Worm (Caenorhabditis elegans): ENCODE measurements around the gene arrd-28.
A peak's percentile ranks its signal among the peaks of the same experiment; 100 is the strongest.

arrd-28 gene

ce11 chrX:10150918-10151317 is 32.9 kb upstream of the arrd-28 start:
- no peak for TF ChIP-seq ceh-40 (GFP tag; IDR thresholded peaks at IDR 0.05)
- no peak for TF ChIP-seq rpc-1 (optimal IDR thresholded peaks at IDR 0.05)
- no peak for TF ChIP-seq rpc-1 (tag; optimal IDR thresholded peaks at IDR 0.05)
- no peak for TF ChIP-seq him-1 (tag; optimal IDR thresholded peaks at IDR 0.05)
- TF ChIP-seq lsy-27 (tag; optimal IDR thresholded peaks at IDR 0.05; ENCODE audit: borderline replicate concordance, insufficient read depth) = no peak
- TF ChIP-seq ztf-18 (tag; optimal IDR thresholded peaks at IDR 0.05) = no peak
- TF ChIP-seq zfh-2 (GFP tag; conservative IDR thresholded peaks at IDR 0.05) = 0 out of 2 replicates have a peak, but pooled peaks have one; percentile 11
- no peak for TF ChIP-seq atf-7 (tag; optimal IDR thresholded peaks at IDR 0.05)
- TF ChIP-seq fkh-3 (tag; optimal IDR thresholded peaks at IDR 0.05) = no peak

ce11 chrX:10154317-10154942 is 29.4 kb upstream of the arrd-28 start, which contains the start of gene F09B9.5:
Gene F09B9.5 (plus strand): TSS chrX:10154817.
- TF ChIP-seq hrde-1 (tag; optimal IDR thresholded peaks at IDR 0.05; ENCODE audit: borderline replicate concordance) (no peak), C17E4.6 (GFP tag; IDR thresholded peaks at IDR 0.05) (no peak), madf-8 (GFP tag; conservative IDR thresholded peaks at IDR 0.05) (no peak), egrh-3 (GFP tag; IDR thresholded peaks at IDR 0.05) (no peak), nhr-120 (GFP tag; IDR thresholded peaks at IDR 0.05) (no peak), Y95B8A.8 (GFP tag; IDR thresholded peaks at IDR 0.05) (no peak), ccch-3 (GFP tag; optimal IDR thresholded peaks at IDR 0.05) (no peak), bed-2 (GFP tag; IDR thresholded peaks at IDR 0.05) (no peak)

ce11 chrX:10155127-10155526 is 28.7 kb upstream of the arrd-28 start:
- no peak for TF ChIP-seq ztf-28 (GFP tag; IDR thresholded peaks at IDR 0.05)
- no peak for TF ChIP-seq lag-1 (GFP tag; IDR thresholded peaks at IDR 0.05)
- TF ChIP-seq hsf-1 (GFP tag; IDR thresholded peaks at IDR 0.05) = no peak
- no peak for TF ChIP-seq ztf-22 (GFP tag; optimal IDR thresholded peaks at IDR 0.05)
- no peak for TF ChIP-seq ekl-4 (GFP tag; IDR thresholded peaks at IDR 0.05)
- no peak for TF ChIP-seq ceh-91 (GFP tag; IDR thresholded peaks at IDR 0.05)
- no peak for TF ChIP-seq egrh-3 (GFP tag; IDR thresholded peaks at IDR 0.05)
- no peak for TF ChIP-seq dox-1 (GFP tag; IDR thresholded peaks at IDR 0.05)
- TF ChIP-seq nhr-90 (tag; optimal IDR thresholded peaks at IDR 0.05) = no peak
- TF ChIP-seq B0261.1 (tag; optimal IDR thresholded peaks at IDR 0.05) = no peak
- no peak for TF ChIP-seq F37B4.10 (GFP tag; IDR thresholded peaks at IDR 0.05)

- TF ChIP-seq K12H6.12 (tag; optimal IDR thresholded peaks at IDR 0.05) (peak; percentile 28), ceh-58 (GFP tag; IDR thresholded peaks at IDR 0.05) (no peak), hmg-1.2 (GFP tag; IDR thresholded peaks at IDR 0.05) (peak; percentile 81), F39B2.1 (GFP tag; IDR thresholded peaks at IDR 0.05) (no peak), ZK185.1 (tag; optimal IDR thresholded peaks at IDR 0.05; ENCODE audit: poor library complexity, severe bottlenecking) (peak; percentile 62), ceh-91 (GFP tag; IDR thresholded peaks at IDR 0.05) (no peak), zfh-2 (GFP tag; conservative IDR thresholded peaks at IDR 0.05) (peak; percentile 85), let-607 (tag; optimal IDR thresholded peaks at IDR 0.05) (peak; percentile 96 to 97), tbp1 (GFP tag; optimal IDR thresholded peaks at IDR 0.05) (peak; percentile 18), nfyb-1 (GFP tag; IDR thresholded peaks at IDR 0.05) (peak; percentile 91), F57A8.1 (GFP tag; optimal IDR thresholded peaks at IDR 0.05) (no peak), bed-1 (GFP tag; IDR thresholded peaks at IDR 0.05) (no peak), ccch-3 (GFP tag; optimal IDR thresholded peaks at IDR 0.05) (no peak), gei-17 (GFP tag; optimal IDR thresholded peaks at IDR 0.05) (peak; percentile 31), lin-40 (tag; optimal IDR thresholded peaks at IDR 0.05) (peak; percentile 44), nhr-80 (tag; optimal IDR thresholded peaks at IDR 0.05) (peak; percentile 82), zim-3 (tag; optimal IDR thresholded peaks at IDR 0.05) (no peak), ceh-27 (GFP tag; optimal IDR thresholded peaks at IDR 0.05) (peak; percentile 46), sdz-38 (tag; optimal IDR thresholded peaks at IDR 0.05) (no peak), mcd-1 (GFP tag; IDR thresholded peaks at IDR 0.05) (0 out of 2 replicates have a peak, but pooled peaks have one; percentile 17), F33H1.4 (GFP tag; IDR thresholded peaks at IDR 0.05) (peak; percentile 60)
These were observed 25.1 kb upstream of the arrd-28 start, which contains the start of gene erd-2.1 for ce11 chrX:10158716-10159115. Gene erd-2.1 (minus strand): TSS chrX:10158829.
